Fruit fly (Drosophila melanogaster) whole organism, embryonic: ENCODE measurements around the gene CG17121.

Experiments
- CG10147 ChIP-seq: fragments of 200-800 bp; sonication (Bioruptor generic); optimal IDR thresholded peaks from 2 replicates; lab custom pipeline; 2019; ENCODE audit warnings: missing biosample characterization, mild to moderate bottlenecking, missing genetic modification characterization, moderate library complexity
- CG10209 ChIP-seq: fragments of 200-800 bp; sonication (Bioruptor generic); optimal IDR thresholded peaks from 3 replicates; lab custom pipeline; 2017; ENCODE audit warnings: missing biosample characterization, mild to moderate bottlenecking, missing genetic modification characterization, missing genetic modification reagents
- CG10462 ChIP-seq: fragments of 200-800 bp; sonication (Bioruptor generic); optimal IDR thresholded peaks from 2 replicates; lab custom pipeline; 2016; ENCODE audit warnings: missing biosample characterization, missing genetic modification characterization
- CG11093 ChIP-seq: fragments of 200-800 bp; sonication (Bioruptor generic); IDR thresholded peaks from 3 replicates; pipeline ENCODE4 v1.3.6; 2022; ENCODE audit warnings: missing biosample characterization, missing genetic modification characterization
- CG11247 ChIP-seq: fragments of 200-800 bp; sonication (Bioruptor generic); IDR thresholded peaks from 2 replicates; pipeline ENCODE4 v1.3.6; 2022; ENCODE audit warnings: missing biosample characterization, missing genetic modification characterization
- CG12155 ChIP-seq: fragments of 200-800 bp; sonication (Bioruptor generic); optimal IDR thresholded peaks from 3 replicates; lab custom pipeline; 2016; ENCODE audit warnings: missing biosample characterization, missing genetic modification characterization
- CG12236 ChIP-seq: fragments of 200-800 bp; sonication (Bioruptor generic); optimal IDR thresholded peaks from 2 replicates; lab custom pipeline; 2016; ENCODE audit warnings: missing biosample characterization, missing genetic modification characterization
- CG14860 ChIP-seq: fragments of 200-800 bp; sonication (Bioruptor generic); IDR thresholded peaks from 3 replicates; pipeline ENCODE4 v1.3.6; 2022; ENCODE audit warnings: missing biosample characterization, missing genetic modification characterization; ENCODE audit not compliant: partially characterized antibody
- CG17361 ChIP-seq: fragments of 200-800 bp; sonication (Bioruptor generic); IDR thresholded peaks from 3 replicates; pipeline ENCODE4 v1.3.6; 2022; ENCODE audit warnings: missing biosample characterization, missing genetic modification characterization
- CG17385 ChIP-seq: fragments of 200-800 bp; sonication (Bioruptor generic); optimal IDR thresholded peaks from 3 replicates; lab custom pipeline; 2018; ENCODE audit warnings: missing biosample characterization, mild to moderate bottlenecking, missing genetic modification characterization
- CG18619 ChIP-seq: fragments of 200-800 bp; sonication (Bioruptor generic); optimal IDR thresholded peaks from 3 replicates; lab custom pipeline; 2017; ENCODE audit warnings: missing biosample characterization, mild to moderate bottlenecking, missing genetic modification characterization
- CG2116 ChIP-seq: fragments of 200-800 bp; sonication (Bioruptor generic); optimal IDR thresholded peaks from 3 replicates; lab custom pipeline; 2018; ENCODE audit warnings: missing biosample characterization, mild to moderate bottlenecking, missing genetic modification characterization
- CG32772 ChIP-seq: fragments of 200-800 bp; sonication (Bioruptor generic); IDR thresholded peaks from 2 replicates; pipeline ENCODE4 v1.3.6; 2022; ENCODE audit warnings: missing biosample characterization, missing genetic modification characterization
- CG34376 ChIP-seq: fragments of 200-800 bp; sonication (Bioruptor generic); optimal IDR thresholded peaks from 2 replicates; lab custom pipeline; 2018; ENCODE audit warnings: missing biosample characterization, mild to moderate bottlenecking, missing genetic modification characterization
- CG3726 ChIP-seq: fragments of 200-800 bp; sonication (Bioruptor generic); IDR thresholded peaks from 3 replicates; pipeline ENCODE4, ENCODE4 v1.3.6; 2022; ENCODE audit warnings: missing biosample characterization, missing genetic modification characterization
- CG3838 ChIP-seq: fragments of 200-800 bp; sonication (Bioruptor generic); optimal IDR thresholded peaks from 3 replicates; lab custom pipeline; 2016; ENCODE audit warnings: missing biosample characterization, missing genetic modification characterization
- CG6654 ChIP-seq: fragments of 200-800 bp; sonication (Bioruptor generic); optimal IDR thresholded peaks from 2 replicates; lab custom pipeline; 2017; ENCODE audit warnings: missing biosample characterization, mild to moderate bottlenecking, missing genetic modification characterization
- CG7745 ChIP-seq: fragments of 200-800 bp; sonication (Bioruptor generic); optimal IDR thresholded peaks from 2 replicates; lab custom pipeline; 2018; ENCODE audit warnings: missing biosample characterization, mild to moderate bottlenecking, missing genetic modification characterization, moderate library complexity
- CG8388 ChIP-seq: fragments of 200-800 bp; sonication (Bioruptor generic); optimal IDR thresholded peaks from 2 replicates; lab custom pipeline; 2019; ENCODE audit warnings: missing biosample characterization, mild to moderate bottlenecking, missing genetic modification characterization, moderate library complexity
- CG8765 ChIP-seq: fragments of 200-800 bp; sonication (Bioruptor generic); IDR thresholded peaks from 2 replicates; pipeline ENCODE4 v1.3.6; 2022; ENCODE audit warnings: missing biosample characterization, missing genetic modification characterization
- CG9817 ChIP-seq: fragments of 200-800 bp; sonication (Bioruptor generic); optimal IDR thresholded peaks from 2 replicates; lab custom pipeline; 2018; ENCODE audit warnings: missing biosample characterization, mild to moderate bottlenecking, missing genetic modification characterization, moderate library complexity
- Deaf1 ChIP-seq: fragments of 200-800 bp; optimal IDR thresholded peaks from 3 replicates; lab custom pipeline; 2019; ENCODE audit warnings: missing biosample characterization, mild to moderate bottlenecking, missing genetic modification characterization, moderate library complexity
- HLHmδ ChIP-seq: fragments of 200-800 bp; sonication (Bioruptor generic); optimal IDR thresholded peaks from 2 replicates; lab custom pipeline; 2018; ENCODE audit warnings: missing biosample characterization, mild to moderate bottlenecking, missing genetic modification characterization, moderate library complexity
- Hmr ChIP-seq: fragments of 200-800 bp; sonication (Bioruptor generic); optimal IDR thresholded peaks from 3 replicates; lab custom pipeline; 2017; ENCODE audit warnings: mild to moderate bottlenecking, missing biosample characterization, missing genetic modification reagents, missing genetic modification characterization
- Mad ChIP-seq: fragments of 200-800 bp; sonication (Bioruptor generic); optimal IDR thresholded peaks from 2 replicates; lab custom pipeline; 2016; ENCODE audit warnings: missing biosample characterization, missing genetic modification characterization
- Nf-YC ChIP-seq: fragments of 200-800 bp; optimal IDR thresholded peaks from 3 replicates; lab custom pipeline; 2019; ENCODE audit warnings: missing biosample characterization, mild to moderate bottlenecking, missing genetic modification characterization, moderate library complexity
- PHDP ChIP-seq: fragments of 200-800 bp; sonication (Bioruptor generic); optimal IDR thresholded peaks from 3 replicates; lab custom pipeline; 2018; ENCODE audit warnings: missing biosample characterization, mild to moderate bottlenecking, missing genetic modification characterization, moderate library complexity
- Rx ChIP-seq: fragments of 200-800 bp; sonication (Bioruptor generic); IDR thresholded peaks from 2 replicates; pipeline ENCODE4 v1.3.6; 2022; ENCODE audit warnings: missing biosample characterization, missing genetic modification characterization
- Trl ChIP-seq, 3 experiments: fragments of >200 bp in 2 of 3; fragments of 200-800 bp in 1 of 3; sonication (Bioruptor generic) in 1 of 3; optimal IDR thresholded peaks; 2 replicates in 1 of 3; 3 replicates in 2 of 3; lab custom pipeline; 2016 to 2017; ENCODE audit warnings: missing biosample characterization in 1 of 3, missing genetic modification characterization in 1 of 3
- al ChIP-seq: fragments of 200-800 bp; sonication (Bioruptor generic); IDR thresholded peaks from 2 replicates; pipeline ENCODE4 v1.3.6; 2022; ENCODE audit warnings: missing biosample characterization, missing genetic modification characterization
- bab2 ChIP-seq: fragments of 200-800 bp; sonication (Bioruptor generic); optimal IDR thresholded peaks from 2 replicates; lab custom pipeline; 2016; ENCODE audit warnings: missing biosample characterization, missing genetic modification characterization
- dmrt99B ChIP-seq: fragments of 200-800 bp; sonication (Bioruptor generic); optimal IDR thresholded peaks from 2 replicates; lab custom pipeline; 2018; ENCODE audit warnings: missing biosample characterization, mild to moderate bottlenecking, missing genetic modification characterization, moderate library complexity
- esg ChIP-seq: fragments of 200-800 bp; sonication (Bioruptor generic); conservative IDR thresholded peaks from 2 replicates; pipeline ENCODE4 v1.3.6; 2022; ENCODE audit warnings: missing biosample characterization, missing genetic modification characterization
- fd102C ChIP-seq: fragments of 200-800 bp; sonication (Bioruptor generic); optimal IDR thresholded peaks from 2 replicates; lab custom pipeline; 2018; ENCODE audit warnings: missing biosample characterization, mild to moderate bottlenecking, missing genetic modification characterization, moderate library complexity
- fru ChIP-seq: fragments of >200 bp; optimal IDR thresholded peaks from 2 replicates; lab custom pipeline; 2017
- gfzf ChIP-seq: fragments of 200-800 bp; sonication (Bioruptor generic); optimal IDR thresholded peaks from 2 replicates; lab custom pipeline; 2016; ENCODE audit warnings: missing biosample characterization, mild to moderate bottlenecking, missing genetic modification characterization, moderate library complexity
- inv ChIP-seq: fragments of 200-800 bp; sonication (Bioruptor generic); IDR thresholded peaks from 2 replicates; pipeline ENCODE4 v1.3.6; 2022; ENCODE audit warnings: missing biosample characterization, missing genetic modification characterization; ENCODE audit not compliant: partially characterized antibody
- maf-S ChIP-seq: fragments of 200-800 bp; sonication (Bioruptor generic); optimal IDR thresholded peaks from 2 replicates; lab custom pipeline; 2016; ENCODE audit warnings: missing biosample characterization, missing genetic modification characterization
- nerfin-1 ChIP-seq: fragments of 200-800 bp; sonication (Bioruptor generic); optimal IDR thresholded peaks from 3 replicates; lab custom pipeline; 2019; ENCODE audit warnings: missing biosample characterization, mild to moderate bottlenecking, missing genetic modification characterization, moderate library complexity
- onecut ChIP-seq: fragments of 200-800 bp; sonication (Bioruptor generic); IDR thresholded peaks from 2 replicates; pipeline ENCODE4 v1.3.6; 2022; ENCODE audit warnings: missing biosample characterization, missing genetic modification characterization
- p53 ChIP-seq: fragments of 200-800 bp; sonication (Bioruptor generic); optimal IDR thresholded peaks from 2 replicates; lab custom pipeline; 2016; ENCODE audit warnings: missing biosample characterization, missing genetic modification characterization
- prd ChIP-seq, 3 experiments: fragments of >200 bp in 2 of 3; fragments of 200-800 bp in 1 of 3; sonication (Bioruptor generic) in 1 of 3; optimal IDR thresholded peaks in 2 of 3; IDR thresholded peaks in 1 of 3; 2 replicates in 2 of 3; 3 replicates in 1 of 3; pipeline versions ENCODE4 v1.3.6 to Lab custom; 2017 to 2022; ENCODE audit warnings: missing biosample characterization in 1 of 3, missing genetic modification characterization in 1 of 3
- repo ChIP-seq: fragments of 200-800 bp; sonication (Bioruptor generic); optimal IDR thresholded peaks from 2 replicates; lab custom pipeline; 2016; ENCODE audit warnings: missing biosample characterization, missing genetic modification characterization
- run ChIP-seq: fragments of 200-800 bp; sonication (Bioruptor generic); optimal IDR thresholded peaks from 3 replicates; lab custom pipeline; 2018; ENCODE audit warnings: missing biosample characterization, mild to moderate bottlenecking, missing genetic modification characterization
- sens-2 ChIP-seq: fragments of 200-800 bp; sonication (Bioruptor generic); IDR thresholded peaks from 2 replicates; pipeline ENCODE4 v1.3.6; 2022; ENCODE audit warnings: missing biosample characterization, missing genetic modification characterization
- sim ChIP-seq: fragments of 200-800 bp; sonication (Bioruptor generic); IDR thresholded peaks from 2 replicates; pipeline ENCODE4 v1.3.6; 2022; ENCODE audit warnings: missing biosample characterization, missing genetic modification characterization
- so ChIP-seq: fragments of 200-800 bp; sonication (Bioruptor generic); IDR thresholded peaks from 3 replicates; pipeline ENCODE4 v1.3.6; 2022; ENCODE audit warnings: missing biosample characterization, missing genetic modification characterization
- tap ChIP-seq: fragments of 200-800 bp; optimal IDR thresholded peaks from 3 replicates; lab custom pipeline; 2019; ENCODE audit warnings: missing biosample characterization, mild to moderate bottlenecking, missing genetic modification characterization, moderate library complexity
- tll ChIP-seq, 2 experiments: fragments of 200-800 bp in 1 of 2; fragments of >200 bp in 1 of 2; sonication (Bioruptor generic) in 1 of 2; optimal IDR thresholded peaks; 2 replicates each; lab custom pipeline; 2017 to 2019; ENCODE audit warnings: missing biosample characterization in 2 of 2, missing genetic modification characterization in 2 of 2, mild to moderate bottlenecking in 1 of 2, moderate library complexity in 1 of 2
- z ChIP-seq: fragments of 200-800 bp; sonication (Bioruptor generic); IDR thresholded peaks from 3 replicates; pipeline ENCODE4 v1.3.6; 2022; ENCODE audit warnings: missing biosample characterization, missing genetic modification characterization

The CG17121 gene

dm6 chr3R:23028506-23028905 lies 19.5 kb downstream of the CG17121 start (continued):
- no peak for TF ChIP-seq CG3838 (GFP tag; lab: Kevin White, UChicago)
- peak; percentile 40 for TF ChIP-seq PHDP (tag; lab: Kevin White, UChicago)
- peak; percentile 41 for TF ChIP-seq dmrt99B (tag; lab: Kevin White, UChicago)
- TF ChIP-seq Mad (GFP tag; lab: Kevin White, UChicago): peak; percentile 3
- TF ChIP-seq Rx: 0 out of 2 replicates have a peak, but pooled peaks have one; percentile 7
- no peak for TF ChIP-seq Trl (optimal IDR thresholded peaks at IDR 0.05; lab: Kevin White, UChicago)
- peak; percentile 36 for TF ChIP-seq Trl (GFP tag; optimal IDR thresholded peaks at IDR 0.05; lab: Kevin White, UChicago)
- no peak for TF ChIP-seq CG11093 (GFP tag; lab: Robert Waterston, UW)
- 0 out of 3 replicates have a peak, but pooled peaks have one; percentile 32 for TF ChIP-seq so (GFP tag; lab: Robert Waterston, UW)
- TF ChIP-seq sim (GFP tag; lab: Robert Waterston, UW): no peak
- peak; percentile 1 for TF ChIP-seq CG17385 (GFP tag; lab: Kevin White, UChicago)
- no peak for TF ChIP-seq CG10147
- TF ChIP-seq CG8765: peak; percentile 37; the same call in 1 of the 2 replicates
- peak; percentile 54 for TF ChIP-seq Hmr
- TF ChIP-seq CG12155 (GFP tag; lab: Kevin White, UChicago): peak; percentile 62
- no peak for TF ChIP-seq CG10462
- peak; percentile 15 for TF ChIP-seq CG6654
- 0 out of 3 replicates have a peak, but pooled peaks have one; percentile 40 for TF ChIP-seq CG17361 (GFP tag; lab: Robert Waterston, UW)
- no peak for TF ChIP-seq CG3726
- peak; percentile 62 for TF ChIP-seq esg (GFP tag; lab: Robert Waterston, UW)
- TF ChIP-seq Nf-YC (tag; lab: Kevin White, UChicago): no peak
- no peak for TF ChIP-seq z (GFP tag; lab: Robert Waterston, UW)
- TF ChIP-seq inv (GFP tag; lab: Robert Waterston, UW): no peak
- no peak for TF ChIP-seq sens-2 (GFP tag; lab: Robert Waterston, UW)
- no peak for TF ChIP-seq onecut (GFP tag; lab: Robert Waterston, UW)
- TF ChIP-seq CG14860: no peak
- no peak for TF ChIP-seq tap (tag; lab: Kevin White, UChicago)
- peak; percentile 84 for TF ChIP-seq al (GFP tag; lab: Robert Waterston, UW)
- TF ChIP-seq gfzf (GFP tag; lab: Kevin White, UChicago): no peak
- TF ChIP-seq CG12236 (GFP tag; lab: Kevin White, UChicago): no peak
- no peak for TF ChIP-seq run
- no peak for TF ChIP-seq CG34376 (GFP tag; lab: Kevin White, UChicago)
- TF ChIP-seq CG18619 (GFP tag; lab: Kevin White, UChicago): peak; percentile 37
- no peak for TF ChIP-seq fru (lab: Kevin White, UChicago)
- TF ChIP-seq bab2 (GFP tag; lab: Kevin White, UChicago): peak; percentile 58
- TF ChIP-seq tll (GFP tag; optimal IDR thresholded peaks at IDR 0.05; lab: Kevin White, UChicago): no peak
- TF ChIP-seq p53 (GFP tag; lab: Kevin White, UChicago): no peak
- no peak for TF ChIP-seq HLHmδ
- TF ChIP-seq CG10209 (GFP tag; lab: Kevin White, UChicago): peak; percentile 31
- no peak for TF ChIP-seq nerfin-1 (tag; lab: Kevin White, UChicago)
- TF ChIP-seq prd (optimal IDR thresholded peaks at IDR 0.05; lab: Kevin White, UChicago): no peak
- TF ChIP-seq prd (GFP tag; IDR thresholded peaks at IDR 0.05; lab: Robert Waterston, UW): peak; percentile 73; the same call in 2 of the 3 replicates
- TF ChIP-seq repo (GFP tag; lab: Kevin White, UChicago): peak; percentile 56
- no peak for TF ChIP-seq CG7745 (tag; lab: Kevin White, UChicago)
- peak; percentile 11 for TF ChIP-seq maf-S
- TF ChIP-seq CG8388 (GFP tag; lab: Kevin White, UChicago): peak; percentile 2
- TF ChIP-seq CG2116 (GFP tag; lab: Kevin White, UChicago): no peak
- TF ChIP-seq CG11247 (GFP tag; lab: Robert Waterston, UW): peak; percentile 67
- peak; percentile 5 for TF ChIP-seq Deaf1
- peak; percentile 70 for TF ChIP-seq CG9817 (tag; lab: Kevin White, UChicago)
- TF ChIP-seq CG32772 (GFP tag; lab: Robert Waterston, UW): 0 out of 2 replicates have a peak, but pooled peaks have one; percentile 36
- TF ChIP-seq fd102C (GFP tag; lab: Kevin White, UChicago): no peak
